Fruit fly (Drosophila melanogaster) whole organism: ENCODE measurements around the gene mRpL2.

ENCODE experiments used
- EcR ChIP-seq, 2 experiments: fragments of >200 bp; optimal IDR thresholded peaks; 2 replicates each; lab custom pipeline; 2017; ENCODE audit warnings: missing biosample characterization in 2 of 2, missing genetic modification characterization in 2 of 2, missing genetic modification reagents in 2 of 2
- usp ChIP-seq: fragments of >200 bp; optimal IDR thresholded peaks from 2 replicates; lab custom pipeline; 2017; ENCODE audit warnings: missing biosample characterization, missing genetic modification characterization, mixed read lengths

DNA sequence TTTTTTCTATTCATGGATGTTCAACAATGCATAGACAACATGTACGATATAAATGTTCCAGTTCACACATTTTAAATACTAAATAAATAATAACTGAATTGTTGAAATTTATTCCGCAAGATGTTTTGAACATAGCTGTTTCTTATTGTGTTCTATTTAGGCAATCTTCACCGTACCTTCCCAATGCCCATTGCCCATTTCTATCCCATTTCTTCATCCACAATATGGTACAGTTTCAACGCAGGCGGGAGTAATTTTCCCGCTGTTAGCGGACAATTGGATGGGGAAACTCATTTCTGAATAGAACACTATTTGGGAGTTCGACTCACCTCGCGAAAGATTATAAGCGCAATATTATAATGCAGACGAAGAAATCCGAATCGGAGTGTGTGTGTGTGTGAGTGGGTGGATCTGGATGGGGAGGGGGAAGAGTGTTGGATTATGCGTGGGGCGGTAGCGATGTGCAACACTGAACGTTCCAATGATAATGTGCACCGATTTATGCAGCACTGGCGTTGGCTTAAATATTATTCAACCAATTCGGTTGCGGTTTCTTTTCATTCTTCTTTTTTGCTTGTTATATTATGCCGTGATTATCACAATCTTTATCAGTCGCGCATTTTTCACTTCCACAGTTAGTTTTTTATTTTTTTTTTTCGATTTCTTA, 28.6 kb upstream of the mRpL2 start:
- TF ChIP-seq EcR (GFP tag; optimal IDR thresholded peaks at IDR 0.05; lab: Kevin White, UChicago) (no peak), usp (GFP tag; lab: Kevin White, UChicago) (no peak)
